Worm (Caenorhabditis elegans) whole organism, young adult: ENCODE results near the gene srh-5.

Experiments
- F57A8.1 ChIP-seq: fragments of 200-800 bp; sonication (Bioruptor generic); optimal IDR thresholded peaks from 2 replicates; lab custom pipeline; 2018; ENCODE audit warnings: mild to moderate bottlenecking, missing genetic modification characterization, moderate library complexity, missing compliant biosample characterization
- snpc-4 ChIP-seq, 5 experiments: fragments of 150-350 bp in 1 of 5; sonication (generic microtip) in 4 of 5; optimal IDR thresholded peaks; 2 replicates each; lab custom pipeline; 2014 to 2018; ENCODE audit warnings: missing genetic modification characterization in 5 of 5, missing biosample characterization in 3 of 5, antibody characterized with exemption in 2 of 5, mild to moderate bottlenecking in 2 of 5, missing compliant biosample characterization in 2 of 5, missing genotype in 2 of 5, moderate library complexity in 2 of 5, missing genetic modification reagents in 1 of 5
- unc-130 ChIP-seq: sonication (generic microtip); optimal IDR thresholded peaks from 2 replicates; lab custom pipeline; 2016; ENCODE audit warnings: missing genetic modification reagents, missing genetic modification characterization, missing compliant biosample characterization

ce11 chrV:1721966-1722365, 36.5 kb downstream of the srh-5 start, which contains the start of gene srw-101:
- TF ChIP-seq unc-130 (GFP tag; lab: Kevin White, UChicago), result no peak
- TF ChIP-seq F57A8.1 (GFP tag; lab: Kevin White, UChicago), result no peak
- TF ChIP-seq snpc-4 (GFP tag; optimal IDR thresholded peaks at IDR 0.05; lab: Kevin White, UChicago), result no peak
- TF ChIP-seq snpc-4 (tag; optimal IDR thresholded peaks at IDR 0.05; lab: Kevin White, UChicago), result no peak
